Fruit fly (Drosophila melanogaster): Measurements from ENCODE around the gene FMRFaR.

Gene FMRFaR

DNA sequence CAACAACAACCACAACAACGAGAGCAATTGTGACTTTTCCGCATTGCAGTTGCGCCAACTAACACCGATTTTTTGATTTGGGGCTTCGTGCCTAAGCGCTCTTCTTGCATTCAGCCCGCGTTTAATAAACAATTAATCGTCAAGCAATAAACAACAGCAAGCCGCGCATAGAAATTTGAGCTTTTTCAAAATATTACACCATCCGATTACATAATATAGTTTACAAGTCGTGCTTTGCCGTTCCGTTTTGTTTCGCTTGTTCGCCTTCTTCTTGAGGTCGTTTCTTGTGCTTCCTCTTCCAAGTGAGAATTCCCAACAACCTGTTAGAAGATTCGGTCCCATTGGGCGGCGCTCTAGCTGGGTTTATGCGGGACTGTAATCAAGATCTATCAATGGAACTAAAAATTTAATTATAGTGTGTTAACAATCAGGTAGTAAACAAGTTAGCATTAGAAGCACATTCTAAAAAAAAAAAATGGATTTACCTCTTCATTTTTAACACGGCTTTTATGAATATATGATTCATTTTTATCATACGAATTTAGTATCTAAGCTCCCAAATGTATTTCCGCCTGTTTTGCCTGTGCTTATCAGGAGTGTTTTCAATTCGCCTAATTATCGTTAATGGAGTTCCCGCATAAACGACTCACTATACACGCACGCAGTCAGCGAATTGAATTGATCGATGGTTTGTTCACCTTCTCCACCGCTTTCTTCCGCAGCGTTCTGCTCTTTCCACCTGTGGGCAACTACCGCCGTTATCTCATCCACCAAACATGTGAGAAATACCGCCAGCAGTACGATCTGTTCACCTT lies 34.5 kb downstream of the FMRFaR start (continued):
- TF ChIP-seq fd102C (GFP tag; optimal IDR thresholded peaks at IDR 0.05) (peak; percentile 56), zfh2 (GFP tag; optimal IDR thresholded peaks at IDR 0.05) (peak; percentile 59), CG15601 (tag; optimal IDR thresholded peaks at IDR 0.05) (peak; percentile 87), CG33213 (GFP tag; optimal IDR thresholded peaks at IDR 0.05) (peak; percentile 70), CG9876 (GFP tag; optimal IDR thresholded peaks at IDR 0.05) (peak; percentile 33), CG3281 (GFP tag; optimal IDR thresholded peaks at IDR 0.05) (peak; percentile 88), unpg (GFP tag; optimal IDR thresholded peaks at IDR 0.05) (peak; percentile 91), unc-4 (GFP tag; IDR thresholded peaks at IDR 0.05; ENCODE audit: partially characterized antibody) (no peak), nerfin-2 (GFP tag; IDR thresholded peaks at IDR 0.05; ENCODE audit: partially characterized antibody) (no peak), CG31441 (GFP tag; IDR thresholded peaks at IDR 0.05) (peak; percentile 87), CG34376 (GFP tag; optimal IDR thresholded peaks at IDR 0.05) (peak; percentile 91), pb (GFP tag; optimal IDR thresholded peaks at IDR 0.05) (peak; percentile 28), CG16813 (GFP tag; IDR thresholded peaks at IDR 0.05; ENCODE audit: partially characterized antibody) (no peak), CG5245 (GFP tag; optimal IDR thresholded peaks at IDR 0.05) (peak; percentile 57), Hr51 (GFP tag; optimal IDR thresholded peaks at IDR 0.05) (peak; percentile 71 to 89), fd64A (GFP tag; optimal IDR thresholded peaks at IDR 0.05) (peak; percentile 65), CG10147 (GFP tag; optimal IDR thresholded peaks at IDR 0.05) (peak; percentile 90), vfl (GFP tag; optimal IDR thresholded peaks at IDR 0.05) (peak; percentile 41), Optix (GFP tag; IDR thresholded peaks at IDR 0.05) (peak; percentile 46; the same call in 1 of the 3 replicates), Fer2 (tag; optimal IDR thresholded peaks at IDR 0.05) (peak; percentile 68), CG6791 (GFP tag; IDR thresholded peaks at IDR 0.05; ENCODE audit: partially characterized antibody) (no peak), Med (GFP tag) (peak; percentile 96), Hsf (GFP tag; optimal IDR thresholded peaks at IDR 0.05) (peak; percentile 79), ase (GFP tag; IDR thresholded peaks at IDR 0.05) (peak; percentile 55; the same call in 1 of the 3 replicates), CG17328 (GFP tag; IDR thresholded peaks at IDR 0.05) (peak; percentile 82), CG17186 (GFP tag; optimal IDR thresholded peaks at IDR 0.05) (peak; percentile 57), CG5953 (GFP tag; IDR thresholded peaks at IDR 0.05) (peak; percentile 71), ken (GFP tag; IDR thresholded peaks at IDR 0.05) (peak; percentile 41; the same call in 2 of the 3 replicates), Bteb2 (GFP tag; optimal IDR thresholded peaks at IDR 0.05) (peak; percentile 78), CG7556 (GFP tag; optimal IDR thresholded peaks at IDR 0.05) (peak; percentile 91), NfI (GFP tag; optimal IDR thresholded peaks at IDR 0.05) (peak; percentile 78), Adf1 (GFP tag; IDR thresholded peaks at IDR 0.05) (peak; percentile 64; the same call in 1 of the 2 replicates), CG16815 (GFP tag; optimal IDR thresholded peaks at IDR 0.05) (peak; percentile 68), grn (GFP tag; optimal IDR thresholded peaks at IDR 0.05) (peak; percentile 54), sens-2 (GFP tag; IDR thresholded peaks at IDR 0.05) (peak; percentile 70; the same call in 1 of the 2 replicates), CG30431 (GFP tag; optimal IDR thresholded peaks at IDR 0.05) (peak; percentile 58), CG11695 (GFP tag; IDR thresholded peaks at IDR 0.05) (peak; percentile 90), CG2678 (tag; optimal IDR thresholded peaks at IDR 0.05) (peak; percentile 94), tap (tag; optimal IDR thresholded peaks at IDR 0.05) (peak; percentile 49), CG17359 (tag; optimal IDR thresholded peaks at IDR 0.05) (peak; percentile 82), CG6654 (GFP tag; optimal IDR thresholded peaks at IDR 0.05) (peak; percentile 58), ranshi (GFP tag; IDR thresholded peaks at IDR 0.05) (peak; percentile 77), CG4282 (GFP tag; optimal IDR thresholded peaks at IDR 0.05) (peak; percentile 33), CG1529 (GFP tag; optimal IDR thresholded peaks at IDR 0.05) (peak; percentile 78), H2.0 (GFP tag; IDR thresholded peaks at IDR 0.05) (peak; percentile 74), Atf-2 (GFP tag; optimal IDR thresholded peaks at IDR 0.05) (peak; percentile 27), zfh1 (GFP tag; IDR thresholded peaks at IDR 0.05) (peak; percentile 80), Dad (GFP tag; optimal IDR thresholded peaks at IDR 0.05) (peak; percentile 73)
